Worm (Caenorhabditis elegans): ENCODE data around the gene R12B2.3.

DNA sequence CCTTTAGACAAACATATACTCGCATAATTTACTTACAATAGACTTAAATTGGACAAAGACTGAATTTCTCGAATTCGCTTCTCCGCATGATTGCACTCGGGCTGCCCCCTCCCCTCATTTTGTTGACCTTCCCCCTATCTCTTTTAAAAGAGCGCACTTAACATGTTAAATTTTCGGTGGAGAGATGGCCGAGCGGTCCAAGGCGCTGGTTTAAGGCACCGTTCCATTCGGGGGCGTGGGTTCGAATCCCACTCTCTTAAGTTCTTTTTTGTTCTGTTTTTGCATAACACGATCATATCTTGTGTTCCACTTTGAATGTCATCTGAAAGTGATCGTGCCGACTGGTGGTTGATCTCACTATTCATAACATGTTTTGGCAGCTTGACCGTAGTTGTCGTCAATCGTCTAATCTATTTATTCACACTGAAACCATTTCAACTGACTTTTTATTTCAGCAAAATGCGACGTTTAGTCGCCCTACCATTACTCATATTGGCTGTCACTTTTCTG, 35.6 kb upstream of the R12B2.3 start, which contains the start of gene cutl-23:
- TF ChIP-seq jun-1 (tag; optimal IDR thresholded peaks at IDR 0.05) (no peak), lin-39 (tag; optimal IDR thresholded peaks at IDR 0.05) (no peak), nhr-11 (tag; optimal IDR thresholded peaks at IDR 0.05) (no peak), unc-62 (GFP tag; optimal IDR thresholded peaks at IDR 0.05) (no peak), snu-23 (GFP tag; optimal IDR thresholded peaks at IDR 0.05) (no peak), zip-4 (GFP tag; optimal IDR thresholded peaks at IDR 0.05) (no peak), mep-1 (tag; optimal IDR thresholded peaks at IDR 0.05) (no peak), zag-1 (tag; optimal IDR thresholded peaks at IDR 0.05) (no peak), elt-3 (tag; optimal IDR thresholded peaks at IDR 0.05) (no peak), nhr-77 (tag; optimal IDR thresholded peaks at IDR 0.05) (no peak), ztf-11 (tag; optimal IDR thresholded peaks at IDR 0.05) (no peak), nhr-237 (tag; optimal IDR thresholded peaks at IDR 0.05) (no peak)
